Worm (Caenorhabditis elegans) whole organism, dauer: ENCODE results near the gene dnj-15.
"Not testable (repeated sequence)": the region's sequence is repeated elsewhere in the genome, so short reads cannot be mapped to it uniquely, and the experiment has no call there.

ENCODE experiments used
- unc-62 ChIP-seq: sonication (generic microtip); optimal IDR thresholded peaks from 2 replicates; lab custom pipeline; 2017; ENCODE audit warnings: missing biosample characterization, missing genetic modification reagents, missing genetic modification characterization

dnj-15 gene

DNA sequence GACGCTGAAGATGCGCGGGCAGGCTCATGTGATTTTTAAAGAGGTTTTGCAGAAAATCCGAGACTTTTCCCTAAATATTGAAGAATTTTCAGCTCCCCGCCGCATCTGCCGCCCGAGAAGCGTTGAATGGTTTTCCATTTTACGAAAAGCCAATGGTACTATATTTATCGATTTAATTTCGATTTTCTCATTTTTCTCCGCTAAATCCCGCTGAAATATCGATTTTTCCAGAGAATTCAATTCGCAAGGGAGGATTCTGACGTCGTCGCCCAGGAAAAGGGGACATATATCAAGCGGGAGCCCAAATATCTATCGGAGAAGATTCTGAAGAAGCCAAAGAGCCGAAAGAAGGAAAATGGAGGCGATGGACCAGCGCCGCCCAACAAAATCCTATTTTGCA is 3.9 kb upstream of the dnj-15 start:
- TF ChIP-seq unc-62 (GFP tag; lab: Kevin White, UChicago), result no peak

DNA sequence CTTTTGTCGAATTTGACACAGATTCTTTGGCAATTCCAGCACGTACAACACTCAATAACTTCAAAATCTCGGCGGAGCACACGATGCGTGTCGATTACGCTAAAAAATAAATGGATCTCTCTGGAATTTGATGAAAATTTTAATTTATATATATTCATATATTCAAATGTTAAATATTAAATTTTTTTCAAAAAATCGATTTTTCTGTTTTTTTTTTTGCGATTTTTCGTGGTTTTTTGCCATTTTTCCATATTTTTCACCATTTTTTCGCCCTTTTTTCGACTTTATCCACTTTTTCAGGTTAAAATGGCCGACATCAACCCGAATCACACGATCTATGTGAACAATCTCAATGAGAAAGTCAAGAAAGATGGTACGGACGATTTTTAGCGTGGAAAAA is 2.4 kb upstream of the dnj-15 start, which contains the start of gene rnp-3:
TSS of gene rnp-3 (plus strand) at position 301 of the 400 bp plus-strand sequence.
- no peak for TF ChIP-seq unc-62 (GFP tag; lab: Kevin White, UChicago)

DNA sequence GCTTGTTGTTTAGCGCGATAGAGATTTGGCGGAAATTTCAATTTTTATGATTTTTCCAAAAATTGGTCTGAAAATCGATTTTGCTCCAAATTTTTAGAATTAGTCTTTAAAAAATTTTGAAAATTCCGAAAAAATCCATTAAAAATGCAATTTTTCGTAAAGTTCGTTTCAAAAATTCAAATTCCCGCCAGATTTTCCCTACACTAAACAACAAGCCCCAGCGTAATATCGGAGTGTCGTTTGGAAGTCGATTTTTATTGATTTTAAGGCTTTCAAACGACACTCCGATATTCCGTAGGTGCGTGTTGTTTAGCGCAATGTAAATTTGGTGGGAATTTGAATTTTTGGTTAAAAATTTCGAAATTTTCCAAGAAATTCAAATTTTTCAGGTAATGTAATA is 471 bp downstream of the dnj-15 start:
- TF ChIP-seq unc-62 (GFP tag; lab: Kevin White, UChicago), result no peak

DNA sequence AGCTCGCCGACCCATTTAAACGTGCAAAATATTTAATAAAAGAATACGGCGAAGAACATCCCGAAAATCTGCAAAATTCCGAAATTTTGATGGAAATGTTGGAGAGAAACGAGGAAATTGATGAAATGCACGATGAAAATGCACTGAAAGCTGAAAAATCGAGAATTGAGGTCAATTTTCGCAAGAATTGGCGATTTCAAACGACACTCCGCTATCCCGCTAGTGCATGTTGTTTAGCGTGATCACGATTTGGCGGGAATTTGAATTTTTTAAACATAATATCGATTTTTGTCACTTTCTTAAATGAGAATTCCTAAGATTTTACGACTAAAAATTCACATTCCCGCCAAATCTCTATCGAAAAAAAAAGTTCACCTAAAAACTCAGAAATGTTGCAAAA is 1.4 kb downstream of the dnj-15 start:
- TF ChIP-seq unc-62 (GFP tag; lab: Kevin White, UChicago), result no peak

DNA sequence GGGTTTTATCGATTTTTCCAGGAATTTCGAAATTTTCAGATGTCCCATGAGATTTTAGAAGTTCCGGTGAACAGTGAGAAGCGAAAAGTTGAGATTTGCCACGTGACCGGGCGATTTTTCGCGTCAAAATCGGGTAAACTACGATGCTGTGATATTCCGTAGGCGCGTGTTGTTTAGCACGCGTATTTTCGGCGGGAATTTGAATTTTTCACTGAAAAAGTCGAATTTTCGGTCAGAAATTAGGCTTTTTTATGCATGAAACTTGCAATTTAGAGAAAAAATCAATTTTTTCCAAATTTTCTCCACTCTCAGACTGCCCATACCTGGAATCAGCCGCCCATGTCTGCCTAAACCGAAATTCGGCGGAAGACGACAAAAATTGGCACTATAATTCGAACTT is 2.2 kb downstream of the dnj-15 start, which contains the start of gene tsen-34:
TSS of gene tsen-34 (plus strand) at position 34 of the 400 bp plus-strand sequence.
- TF ChIP-seq unc-62 (GFP tag; lab: Kevin White, UChicago), result no peak

DNA sequence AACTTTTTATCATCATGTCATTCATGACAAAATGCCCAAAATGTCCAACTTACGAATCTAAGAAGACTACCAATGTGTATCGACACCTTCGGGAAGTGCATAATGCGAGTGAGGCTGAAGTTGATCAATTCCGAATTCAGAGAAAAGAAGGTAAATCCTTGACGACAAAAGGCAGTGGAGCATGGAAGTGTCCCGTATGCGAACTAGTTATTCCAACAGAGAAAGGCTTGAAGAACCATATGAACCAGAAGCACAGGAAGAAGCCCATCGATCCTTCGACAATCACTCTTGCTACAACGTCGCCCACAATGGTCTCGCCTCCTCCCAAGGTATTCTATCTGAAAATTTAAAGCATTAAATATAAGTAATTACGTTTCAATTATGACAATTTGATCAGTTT is 9.9 kb downstream of the dnj-15 start, which contains the start of gene K08D10.11:
TSS of gene K08D10.11 (minus strand) at position 101 of the 400 bp plus-strand sequence.
- not testable (repeated sequence) for TF ChIP-seq unc-62 (GFP tag; lab: Kevin White, UChicago)

DNA sequence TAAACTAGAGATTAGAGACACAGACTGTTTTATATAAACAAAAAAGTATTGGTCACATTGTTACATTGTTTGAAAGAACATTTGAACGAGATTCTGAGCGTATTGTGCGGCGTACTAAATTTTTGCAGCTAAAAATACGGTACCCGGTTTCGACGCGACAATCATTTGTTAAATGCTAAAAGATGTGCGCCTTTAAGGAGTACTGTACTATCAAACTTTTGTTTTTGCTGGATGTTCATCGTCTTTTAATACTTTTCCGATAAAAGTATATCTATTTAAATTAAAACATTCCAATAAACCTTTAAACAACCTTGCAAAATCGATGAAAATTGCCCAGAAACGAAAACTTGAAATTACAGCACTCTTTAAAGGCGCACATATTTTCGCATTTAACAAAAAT is 20.5 kb downstream of the dnj-15 start, which contains the start of gene K06B9.6:
TSS of gene K06B9.6 (minus strand) at position 101 of the 400 bp plus-strand sequence.
- TF ChIP-seq unc-62 (GFP tag; lab: Kevin White, UChicago), result not testable (repeated sequence)

DNA sequence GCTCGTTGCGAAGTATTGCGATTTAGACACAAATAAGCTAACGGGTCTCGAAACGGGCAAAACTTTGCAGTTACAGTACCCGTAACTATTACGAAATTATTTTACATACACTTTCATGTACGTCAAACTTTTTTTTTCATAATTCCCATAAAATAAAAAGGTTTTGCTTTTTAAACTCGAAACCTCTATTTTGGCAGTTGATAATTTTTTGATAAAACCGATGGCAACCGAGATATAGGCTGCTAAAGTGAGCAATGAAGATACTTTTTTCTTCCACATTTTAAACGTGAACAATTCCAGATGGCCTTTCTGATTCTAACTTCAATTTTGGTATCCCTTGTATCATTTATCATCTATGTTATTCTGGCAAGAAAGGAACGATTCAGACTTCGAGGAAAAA is 21.0 kb downstream of the dnj-15 start, which contains the start of gene cyp-25A6:
TSS of gene cyp-25A6 (plus strand) at position 301 of the 400 bp plus-strand sequence.
- not testable (repeated sequence) for TF ChIP-seq unc-62 (GFP tag; lab: Kevin White, UChicago)

DNA sequence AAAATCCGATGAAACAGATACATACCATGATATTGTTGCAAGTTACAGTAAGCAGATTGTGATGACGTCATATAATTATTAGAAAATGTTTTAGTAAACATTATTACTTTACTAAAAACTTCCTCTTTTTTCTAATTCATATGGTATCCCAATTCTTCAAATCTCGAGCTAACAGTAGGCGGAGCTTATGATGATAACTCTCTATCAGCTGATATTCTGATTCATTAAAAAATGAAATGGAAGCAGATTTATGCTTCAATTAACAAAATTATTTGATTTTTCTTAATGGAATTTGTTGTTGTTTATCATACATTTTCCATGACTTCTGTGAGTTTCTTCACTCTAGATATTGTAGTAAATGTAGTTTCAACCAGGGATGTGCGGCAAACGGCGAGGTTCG is 28.1 kb downstream of the dnj-15 start, which contains the start of gene pax-2:
TSS of gene pax-2 (minus strand) at position 101 of the 400 bp plus-strand sequence.
- no peak for TF ChIP-seq unc-62 (GFP tag; lab: Kevin White, UChicago)

DNA sequence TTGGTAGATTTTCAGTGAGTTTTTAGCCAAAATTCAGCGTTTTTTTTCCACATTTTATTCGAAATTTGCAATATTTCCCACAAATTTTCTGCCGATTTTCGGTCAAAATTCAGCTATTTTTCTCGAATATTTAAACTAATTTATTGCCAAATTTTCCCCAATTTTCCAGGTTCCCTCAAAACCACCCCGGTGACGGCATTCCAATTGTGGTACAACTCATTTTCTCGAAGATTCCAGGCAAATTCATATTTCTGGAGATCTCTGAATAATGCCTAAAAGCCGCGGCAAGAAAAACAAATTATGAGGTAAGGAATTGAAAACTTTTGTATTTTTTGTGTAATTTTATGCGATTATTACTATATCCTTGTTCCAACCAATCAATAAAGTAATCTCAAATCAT is 30.9 kb downstream of the dnj-15 start, which contains the start of gene osgn-1:
TSS of gene osgn-1 (plus strand) at position 301 of the 400 bp plus-strand sequence.
- no peak for TF ChIP-seq unc-62 (GFP tag; lab: Kevin White, UChicago)

DNA sequence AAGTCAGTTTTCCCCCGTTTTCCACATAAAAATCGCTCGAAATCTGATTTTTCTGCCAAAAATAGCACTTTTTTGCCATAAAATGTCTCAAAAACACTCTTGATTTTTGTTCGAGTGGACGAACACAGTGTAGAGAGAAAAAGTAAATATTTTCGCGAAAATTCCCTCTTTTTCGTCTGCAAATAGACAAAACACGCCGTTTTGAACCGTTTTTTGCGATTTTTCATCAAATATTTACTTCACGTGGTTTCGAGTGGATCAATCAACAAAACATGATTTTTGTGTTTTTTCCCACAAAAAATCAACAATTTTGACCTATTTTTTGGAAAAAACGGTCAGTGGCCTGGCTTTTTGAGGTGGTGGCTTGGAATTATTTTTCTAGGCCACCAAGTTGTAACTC is 32.9 kb downstream of the dnj-15 start:
- TF ChIP-seq unc-62 (GFP tag; lab: Kevin White, UChicago), result no peak

DNA sequence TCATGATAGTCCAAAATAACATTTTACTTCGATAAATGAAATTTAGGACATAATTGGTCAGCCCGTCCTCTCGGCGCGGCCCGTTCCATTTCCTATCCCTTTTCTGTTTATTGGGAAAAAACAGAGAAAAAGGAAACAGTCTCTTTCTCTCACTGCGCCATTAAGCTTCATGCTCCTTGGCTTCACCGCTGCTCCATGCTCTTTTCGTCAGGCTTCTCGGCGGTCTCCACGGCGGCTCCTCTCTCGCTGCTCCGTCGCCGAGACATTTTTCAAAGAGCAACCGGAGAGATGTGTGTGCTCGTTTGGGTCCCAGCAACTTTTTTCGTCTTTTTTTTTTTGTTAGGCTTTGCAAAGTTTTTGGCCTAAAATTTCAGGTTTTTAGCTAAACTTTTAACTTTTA is 34.7 kb downstream of the dnj-15 start:
- no peak for TF ChIP-seq unc-62 (GFP tag; lab: Kevin White, UChicago)

DNA sequence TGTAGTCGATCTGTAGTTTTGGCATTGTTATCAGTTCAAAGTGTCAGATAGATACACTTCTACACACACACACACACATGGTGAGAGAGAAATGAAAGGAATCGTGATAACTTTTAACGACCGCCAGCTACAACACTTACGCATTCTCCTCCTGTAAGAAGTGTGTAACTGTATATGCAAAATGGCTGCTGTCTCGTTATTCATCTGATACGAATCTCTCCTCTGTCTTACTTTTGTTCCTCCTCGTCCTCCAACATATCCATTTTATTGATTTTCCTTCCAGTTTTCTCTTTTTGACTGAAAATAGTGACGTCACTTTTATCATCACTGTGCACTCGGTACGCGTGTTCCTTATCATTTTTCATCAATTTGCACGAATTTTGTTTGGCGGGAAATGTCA is 36.5 kb downstream of the dnj-15 start:
- no peak for TF ChIP-seq unc-62 (GFP tag; lab: Kevin White, UChicago)

DNA sequence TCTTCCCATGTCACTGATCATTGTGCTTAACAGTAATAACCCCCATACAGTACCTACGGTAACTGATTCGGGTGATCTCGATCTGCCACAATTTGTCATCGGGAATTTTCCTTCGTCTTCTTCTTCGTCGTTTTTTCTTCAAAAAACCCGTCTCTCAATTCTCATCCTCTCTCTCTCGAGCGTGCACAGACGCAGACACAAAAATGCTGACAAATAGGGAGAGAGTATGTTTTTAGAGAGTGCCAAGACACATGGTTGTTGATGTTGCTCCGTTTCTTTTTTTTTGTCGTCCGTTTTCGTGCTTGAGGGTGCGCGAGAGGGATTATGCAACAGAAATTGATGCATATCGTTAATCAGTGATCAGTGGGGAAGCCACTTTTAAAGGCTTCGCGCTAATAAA is 39.2 kb downstream of the dnj-15 start:
- TF ChIP-seq unc-62 (GFP tag; lab: Kevin White, UChicago), result no peak

DNA sequence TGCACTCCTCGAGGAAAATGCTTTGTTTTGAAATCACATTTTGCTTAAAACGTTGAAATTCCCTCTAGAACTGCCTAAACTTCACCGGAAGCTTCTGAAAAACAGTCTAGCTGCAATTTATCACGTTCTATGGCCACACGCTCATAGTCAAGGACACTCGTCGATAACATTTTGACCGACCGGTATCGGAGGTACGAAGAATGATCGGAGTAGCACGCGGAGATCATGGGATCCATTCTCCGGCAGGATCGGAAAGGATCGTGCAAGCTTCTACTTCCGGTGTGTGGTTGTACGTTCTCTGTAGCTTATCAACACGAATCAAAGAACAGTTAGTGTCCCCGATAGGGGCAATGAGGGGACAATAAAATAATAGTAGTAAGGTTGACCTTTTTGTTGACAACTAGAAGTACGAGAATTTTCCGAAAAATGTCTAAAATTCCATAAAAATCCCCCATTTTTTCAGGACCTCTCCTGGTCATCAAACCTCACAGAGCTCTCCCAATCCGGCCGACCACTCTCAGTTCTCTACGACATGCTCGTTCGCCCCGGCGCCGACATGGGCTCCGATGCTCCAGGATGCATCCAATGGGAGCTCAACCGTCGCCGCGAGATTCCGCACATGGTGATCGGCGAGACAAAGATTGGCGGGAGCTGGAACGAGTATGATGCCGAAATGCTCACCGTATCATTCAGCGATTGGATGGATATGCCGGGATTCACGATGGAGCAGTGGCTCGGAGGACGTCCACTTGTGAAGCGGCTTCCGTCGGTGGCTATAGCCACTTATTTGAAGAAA is 40.1 kb downstream of the dnj-15 start:
- no peak for TF ChIP-seq unc-62 (GFP tag; lab: Kevin White, UChicago)

DNA sequence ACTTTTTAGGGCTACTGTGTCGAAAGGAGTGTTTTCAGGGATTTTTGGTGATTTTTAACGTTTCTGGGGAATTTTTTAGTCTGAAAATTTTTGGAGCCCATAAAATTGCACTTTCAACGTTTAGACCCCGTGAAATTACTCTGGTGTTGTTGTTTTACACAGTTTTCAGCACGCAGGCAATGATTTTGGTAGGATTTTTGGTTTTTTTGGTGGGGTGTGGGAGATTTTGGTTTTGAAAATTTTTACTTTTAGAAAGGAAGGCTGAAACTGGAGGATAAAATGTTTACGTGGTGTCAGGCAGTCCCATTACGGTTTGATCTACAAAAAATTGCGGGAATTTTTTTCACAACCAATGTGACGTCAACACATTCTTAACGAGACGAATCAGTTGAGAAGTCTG is 42.1 kb downstream of the dnj-15 start:
- TF ChIP-seq unc-62 (GFP tag; lab: Kevin White, UChicago), result no peak

DNA sequence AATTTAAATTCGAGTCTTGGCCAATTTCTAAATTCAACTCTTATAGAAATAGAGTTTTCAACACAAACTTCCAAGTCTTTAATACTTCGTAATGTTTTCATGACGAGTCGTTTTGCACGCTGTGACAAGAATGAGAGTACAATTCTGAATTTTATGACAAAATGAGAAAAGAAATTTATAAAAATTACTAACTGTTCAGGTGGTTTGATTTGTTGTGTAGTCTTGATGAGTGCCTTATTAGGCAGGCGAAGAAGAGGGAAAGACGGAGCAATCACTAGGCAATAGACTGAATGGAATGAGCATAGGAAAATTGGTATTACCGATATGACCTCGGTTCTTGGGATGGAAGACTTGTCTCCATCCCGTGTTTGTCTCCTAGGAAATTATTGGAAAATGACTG is 43.8 kb downstream of the dnj-15 start, which contains the start of gene F30B5.11:
TSS of gene F30B5.11 (minus strand) at position 101 of the 400 bp plus-strand sequence.
- no peak for TF ChIP-seq unc-62 (GFP tag; lab: Kevin White, UChicago)
